Worm (Caenorhabditis elegans): ENCODE results near the gene T01B4.3.

The T01B4.3 gene

ce11 chrX:16317629-16318028 lies at the start of gene T01B4.3:
Gene T01B4.3 (minus strand): TSS chrX:16317729.
- TF ChIP-seq egl-5 (tag; optimal IDR thresholded peaks at IDR 0.05) (no peak), ceh-28 (tag; optimal IDR thresholded peaks at IDR 0.05) (no peak), daf-12 (tag; optimal IDR thresholded peaks at IDR 0.05) (no peak), nhr-12 (tag; optimal IDR thresholded peaks at IDR 0.05) (no peak), nhr-28 (tag; optimal IDR thresholded peaks at IDR 0.05) (no peak), skn-1 (tag; optimal IDR thresholded peaks at IDR 0.05) (no peak), tbx-2 (tag; optimal IDR thresholded peaks at IDR 0.05) (no peak), lin-39 (tag; optimal IDR thresholded peaks at IDR 0.05) (no peak), elt-1 (tag; optimal IDR thresholded peaks at IDR 0.05) (no peak), fkh-10 (GFP tag; optimal IDR thresholded peaks at IDR 0.05) (no peak), nfya-1 (tag; optimal IDR thresholded peaks at IDR 0.05; ENCODE audit: insufficient read depth) (no peak), nhr-76 (tag; optimal IDR thresholded peaks at IDR 0.05) (no peak), unc-39 (tag; optimal IDR thresholded peaks at IDR 0.05) (no peak)

- TF ChIP-seq ztf-4 (tag; optimal IDR thresholded peaks at IDR 0.05), result no peak
- no peak for TF ChIP-seq nhr-12 (tag; optimal IDR thresholded peaks at IDR 0.05)
- no peak for TF ChIP-seq nhr-25 (tag; optimal IDR thresholded peaks at IDR 0.05)
- TF ChIP-seq fkh-10 (GFP tag; optimal IDR thresholded peaks at IDR 0.05), result peak; percentile 32
- TF ChIP-seq nhr-67 (tag; optimal IDR thresholded peaks at IDR 0.05), result no peak
These were observed 49.5 kb upstream of the T01B4.3 start, which contains the start of gene ace-1 for ce11 chrX:16366993-16367392. Gene ace-1 (plus strand): TSS chrX:16367293.

- TF ChIP-seq sea-2 (GFP tag; optimal IDR thresholded peaks at IDR 0.05) (no peak), fkh-10 (GFP tag; optimal IDR thresholded peaks at IDR 0.05) (peak; percentile 75)
These were observed 49.0 kb upstream of the T01B4.3 start for ce11 chrX:16366508-16366907.

ce11 chrX:16363637-16364036 lies 46.1 kb upstream of the T01B4.3 start:
- TF ChIP-seq lin-39 (tag; optimal IDR thresholded peaks at IDR 0.05) (peak; percentile 24), snpc-4 (tag; optimal IDR thresholded peaks at IDR 0.05) (no peak), elt-3 (tag; optimal IDR thresholded peaks at IDR 0.05) (no peak), nfya-1 (tag; optimal IDR thresholded peaks at IDR 0.05; ENCODE audit: insufficient read depth) (peak; percentile 22), fkh-10 (GFP tag; optimal IDR thresholded peaks at IDR 0.05) (peak; percentile 63), nhr-237 (tag; optimal IDR thresholded peaks at IDR 0.05) (no peak)

ce11 chrX:16361001-16361400 lies 43.5 kb upstream of the T01B4.3 start:
- TF ChIP-seq unc-39 (tag; optimal IDR thresholded peaks at IDR 0.05) (no peak), fkh-10 (GFP tag; optimal IDR thresholded peaks at IDR 0.05) (peak; percentile 84), ceh-82 (tag; optimal IDR thresholded peaks at IDR 0.05) (no peak)

ce11 chrX:16357531-16357930 lies 40.0 kb upstream of the T01B4.3 start:
- TF ChIP-seq daf-12 (tag; optimal IDR thresholded peaks at IDR 0.05), result no peak
- no peak for TF ChIP-seq jun-1 (tag; optimal IDR thresholded peaks at IDR 0.05)
- peak; percentile 23 for TF ChIP-seq snpc-4 (tag; optimal IDR thresholded peaks at IDR 0.05)
- TF ChIP-seq fkh-10 (GFP tag; optimal IDR thresholded peaks at IDR 0.05), result peak; percentile 82

- TF ChIP-seq nhr-25 (tag; optimal IDR thresholded peaks at IDR 0.05), result no peak
- TF ChIP-seq fkh-10 (GFP tag; optimal IDR thresholded peaks at IDR 0.05), result peak; percentile 91
These were observed 38.8 kb upstream of the T01B4.3 start for ce11 chrX:16356341-16356740.

ce11 chrX:16354598-16355211 lies 37.2 kb upstream of the T01B4.3 start, which contains the start of gene nhr-28:
Gene nhr-28 (plus strand): TSS chrX:16354976.
- TF ChIP-seq nhr-67 (tag; optimal IDR thresholded peaks at IDR 0.05) (no peak), fkh-10 (GFP tag; optimal IDR thresholded peaks at IDR 0.05) (peak; percentile 74), pha-4 (tag; optimal IDR thresholded peaks at IDR 0.05) (peak; percentile 9), ZK546.5 (tag; optimal IDR thresholded peaks at IDR 0.05) (no peak), lin-15B (tag; optimal IDR thresholded peaks at IDR 0.05) (no peak)
